Worm (Caenorhabditis elegans) whole organism, midembryonic: ENCODE results near the gene ins-3.

Source experiments
- T22C8.4 ChIP-seq: fragments of 200-800 bp; sonication (Bioruptor generic); IDR thresholded peaks from 2 replicates; pipeline ENCODE4 v1.3.6; 2022; ENCODE audit warnings: missing genetic modification characterization, missing compliant biosample characterization
- cog-1 ChIP-seq: sonication (generic microtip); optimal IDR thresholded peaks from 2 replicates; lab custom pipeline; 2016; ENCODE audit warnings: missing genetic modification characterization, missing compliant biosample characterization
- flt-1 ChIP-seq: fragments of 200-800 bp; sonication (Bioruptor generic); IDR thresholded peaks from 2 replicates; pipeline ENCODE4 v1.3.6; 2022; ENCODE audit warnings: missing genetic modification characterization, missing compliant biosample characterization
- klf-2 ChIP-seq: fragments of 200-800 bp; sonication (Bioruptor generic); conservative IDR thresholded peaks from 2 replicates; pipeline ENCODE4 v1.3.6; 2022; ENCODE audit warnings: missing genetic modification reagents, missing genetic modification characterization, missing compliant biosample characterization
- med-1 ChIP-seq: sonication (generic microtip); optimal IDR thresholded peaks from 2 replicates; lab custom pipeline; 2017; ENCODE audit warnings: missing genetic modification characterization, mild to moderate bottlenecking, missing compliant biosample characterization, antibody characterized with exemption, missing genetic modification reagents; ENCODE audit not compliant: insufficient read depth
- ref-1 ChIP-seq: fragments of 200-800 bp; sonication (Bioruptor generic); conservative IDR thresholded peaks from 2 replicates; pipeline ENCODE4 v1.3.6; 2022; ENCODE audit warnings: missing genetic modification reagents, missing genetic modification characterization, missing compliant biosample characterization
- tab-1 ChIP-seq: fragments of 200-800 bp; sonication (Bioruptor generic); IDR thresholded peaks from 2 replicates; pipeline ENCODE4 v1.3.6; 2022; ENCODE audit warnings: missing genetic modification characterization, missing compliant biosample characterization
- ztf-23 ChIP-seq: fragments of 200-800 bp; sonication (Bioruptor generic); IDR thresholded peaks from 2 replicates; pipeline ENCODE4 v1.3.6; 2022; ENCODE audit warnings: missing genetic modification reagents, missing genetic modification characterization, missing compliant biosample characterization
- ztf-29 ChIP-seq: fragments of 200-800 bp; sonication (Bioruptor generic); IDR thresholded peaks from 2 replicates; pipeline ENCODE4 v1.3.6; 2022; ENCODE audit warnings: missing genetic modification reagents, missing genetic modification characterization, missing compliant biosample characterization

Gene ins-3

DNA sequence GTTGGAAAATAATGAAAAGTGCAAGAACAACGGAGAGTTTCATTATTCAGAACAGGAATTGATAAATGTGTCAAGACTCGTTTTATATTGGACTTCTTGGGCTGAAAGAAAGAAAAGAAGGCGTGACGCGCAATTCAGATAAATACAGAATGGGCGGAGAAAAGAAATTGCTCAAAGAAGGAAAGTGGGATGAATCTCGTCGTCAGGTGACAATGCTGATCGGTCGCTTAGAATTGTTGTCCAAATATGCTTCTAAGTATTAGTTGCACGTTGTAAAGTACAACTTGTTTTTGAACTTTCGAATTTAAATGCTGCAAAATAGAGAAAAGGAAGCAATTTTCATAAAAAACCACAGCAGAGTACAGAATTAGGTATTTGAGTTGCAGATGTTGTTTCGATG, at the start of gene ins-3:
TSS of gene ins-3 (minus strand) at position 101 of the 400 bp plus-strand sequence.
- no peak for TF ChIP-seq flt-1
- TF ChIP-seq klf-2 (GFP tag; lab: Robert Waterston, UW), result no peak
- TF ChIP-seq tab-1 (GFP tag; lab: Robert Waterston, UW), result no peak
- no peak for TF ChIP-seq ref-1 (GFP tag; lab: Robert Waterston, UW)
- no peak for TF ChIP-seq cog-1 (tag; lab: Kevin White, UChicago)
- TF ChIP-seq med-1 (GFP tag; lab: Kevin White, UChicago), result no peak
- no peak for TF ChIP-seq T22C8.4 (GFP tag; lab: Robert Waterston, UW)
- TF ChIP-seq ztf-23 (GFP tag; lab: Robert Waterston, UW), result no peak
- TF ChIP-seq ztf-29 (GFP tag; lab: Robert Waterston, UW), result no peak

DNA sequence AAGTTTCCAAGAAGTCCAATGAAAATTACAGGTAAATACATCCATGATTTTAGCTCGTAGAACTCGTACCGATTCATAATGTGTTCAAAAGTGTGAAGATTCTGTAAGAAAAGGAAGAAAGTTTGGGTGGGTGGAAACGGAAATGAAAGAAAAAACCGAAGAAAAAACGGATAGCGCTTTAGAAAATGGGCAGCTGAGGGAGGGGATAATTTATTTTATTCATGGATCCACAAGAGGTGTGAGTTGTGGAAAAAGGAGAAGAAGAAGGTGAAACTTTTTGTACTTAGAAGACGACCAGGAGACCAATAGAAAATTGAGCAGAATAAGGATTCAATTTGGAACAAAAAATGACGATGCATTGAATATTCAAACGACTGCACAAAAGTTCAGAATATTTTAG, 40.5 kb upstream of the ins-3 start, which contains the start of gene frpr-16:
TSS of gene frpr-16 (minus strand) at position 101 of the 400 bp plus-strand sequence.
- no peak for TF ChIP-seq T22C8.4 (GFP tag; lab: Robert Waterston, UW)
- no peak for TF ChIP-seq klf-2 (GFP tag; lab: Robert Waterston, UW)
- no peak for TF ChIP-seq cog-1 (tag; lab: Kevin White, UChicago)
- TF ChIP-seq tab-1 (GFP tag; lab: Robert Waterston, UW), result no peak
- no peak for TF ChIP-seq ztf-23 (GFP tag; lab: Robert Waterston, UW)
- no peak for TF ChIP-seq ztf-29 (GFP tag; lab: Robert Waterston, UW)
- no peak for TF ChIP-seq flt-1
- no peak for TF ChIP-seq ref-1 (GFP tag; lab: Robert Waterston, UW)
- no peak for TF ChIP-seq med-1 (GFP tag; lab: Kevin White, UChicago)

DNA sequence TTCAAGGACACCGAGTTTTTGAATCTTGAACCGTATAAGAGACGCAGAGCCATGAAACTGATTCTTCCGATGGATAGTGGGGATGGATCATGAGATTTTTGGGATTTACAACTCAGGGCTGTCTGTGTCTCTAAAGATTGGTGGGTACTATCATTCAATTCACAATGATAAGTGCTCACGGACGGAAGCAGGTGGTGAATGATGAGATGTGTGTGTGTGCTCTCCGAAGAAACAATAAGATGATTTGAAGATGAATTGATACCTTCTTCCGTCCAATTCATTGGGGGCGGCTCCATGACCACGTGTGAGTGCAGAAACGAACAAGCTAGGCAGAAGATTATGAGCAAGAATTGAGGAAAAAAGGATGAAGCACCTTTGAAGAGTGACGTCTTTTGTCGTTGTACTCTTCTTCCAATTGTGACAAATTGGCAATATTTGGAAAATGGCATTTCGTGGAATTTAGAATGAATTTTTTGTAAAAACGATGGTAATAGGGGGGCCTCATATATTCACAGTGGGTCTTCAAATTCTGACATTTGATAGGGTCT, 38.1 kb upstream of the ins-3 start:
- TF ChIP-seq tab-1 (GFP tag; lab: Robert Waterston, UW) (no peak), ztf-29 (GFP tag; lab: Robert Waterston, UW) (no peak), cog-1 (tag; lab: Kevin White, UChicago) (no peak), ref-1 (GFP tag; lab: Robert Waterston, UW) (no peak), flt-1 (no peak)

DNA sequence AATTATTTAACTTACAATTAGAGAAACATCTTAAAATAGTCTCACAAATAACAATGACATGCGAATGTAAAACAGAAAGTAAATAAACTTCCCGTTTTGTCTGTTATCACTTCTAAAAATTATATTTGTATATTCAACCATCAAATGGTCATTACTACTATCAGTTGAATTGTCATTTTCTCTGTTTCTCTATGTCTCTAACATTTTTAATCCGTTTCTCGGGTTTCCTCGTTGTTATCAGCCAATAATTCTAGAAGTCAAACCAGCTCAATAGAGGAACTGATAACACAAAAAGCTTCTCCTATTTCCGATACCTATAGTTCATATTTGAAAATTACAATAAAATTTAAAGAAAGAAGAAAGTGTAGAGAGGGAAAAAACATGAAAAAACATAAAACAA, 36.1 kb upstream of the ins-3 start:
- TF ChIP-seq cog-1 (tag; lab: Kevin White, UChicago) (no peak), ztf-29 (GFP tag; lab: Robert Waterston, UW) (no peak), ztf-23 (GFP tag; lab: Robert Waterston, UW) (no peak)

DNA sequence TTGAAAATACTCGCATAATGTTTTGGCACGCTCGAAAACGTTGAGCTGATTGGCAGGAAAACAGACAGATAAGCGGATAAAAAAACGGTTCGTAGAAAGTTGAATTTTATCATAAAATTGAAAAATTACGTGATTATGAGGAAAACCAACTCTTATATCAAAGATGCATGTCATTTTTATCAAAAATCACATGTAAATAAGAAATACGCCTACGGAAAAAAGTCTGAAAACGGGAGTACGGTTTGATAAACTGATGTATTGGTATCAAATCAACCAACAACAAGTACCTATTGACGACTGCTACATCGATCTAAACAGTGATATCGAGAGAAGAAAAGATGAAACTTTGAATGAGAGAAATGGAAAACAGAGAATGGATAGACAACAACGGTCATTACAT, 35.1 kb upstream of the ins-3 start:
- no peak for TF ChIP-seq T22C8.4 (GFP tag; lab: Robert Waterston, UW)
- TF ChIP-seq ztf-23 (GFP tag; lab: Robert Waterston, UW), result no peak
- no peak for TF ChIP-seq ztf-29 (GFP tag; lab: Robert Waterston, UW)
- TF ChIP-seq klf-2 (GFP tag; lab: Robert Waterston, UW), result no peak
- no peak for TF ChIP-seq ref-1 (GFP tag; lab: Robert Waterston, UW)
- TF ChIP-seq tab-1 (GFP tag; lab: Robert Waterston, UW), result no peak
- no peak for TF ChIP-seq flt-1
- no peak for TF ChIP-seq cog-1 (tag; lab: Kevin White, UChicago)
- no peak for TF ChIP-seq med-1 (GFP tag; lab: Kevin White, UChicago)

DNA sequence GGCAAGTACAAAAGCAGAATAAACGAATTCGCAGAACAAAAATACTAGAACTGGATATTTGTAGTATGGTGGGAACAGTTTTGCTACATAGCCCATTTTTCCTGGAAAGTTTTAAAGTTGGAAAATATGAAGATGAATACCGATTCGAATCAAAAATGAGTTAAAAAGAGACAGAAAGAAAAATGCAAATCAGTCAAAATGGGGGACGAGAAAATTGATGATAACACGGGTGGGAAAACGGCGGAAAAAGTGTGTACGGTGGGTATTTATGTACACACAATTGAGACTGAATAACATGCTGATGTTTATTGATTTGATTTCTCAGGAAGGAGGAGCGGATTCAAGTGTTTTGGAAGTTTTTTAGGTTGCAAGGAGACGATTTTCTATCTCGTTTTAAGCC, 34.3 kb upstream of the ins-3 start, which contains the start of gene R12C12.9:
TSS of gene R12C12.9 (minus strand) at position 101 of the 400 bp plus-strand sequence.
- TF ChIP-seq cog-1 (tag; lab: Kevin White, UChicago) (no peak), T22C8.4 (GFP tag; lab: Robert Waterston, UW) (no peak), flt-1 (no peak), ztf-23 (GFP tag; lab: Robert Waterston, UW) (no peak), med-1 (GFP tag; lab: Kevin White, UChicago) (no peak), ztf-29 (GFP tag; lab: Robert Waterston, UW) (no peak), tab-1 (GFP tag; lab: Robert Waterston, UW) (no peak), ref-1 (GFP tag; lab: Robert Waterston, UW) (no peak), klf-2 (GFP tag; lab: Robert Waterston, UW) (no peak)

DNA sequence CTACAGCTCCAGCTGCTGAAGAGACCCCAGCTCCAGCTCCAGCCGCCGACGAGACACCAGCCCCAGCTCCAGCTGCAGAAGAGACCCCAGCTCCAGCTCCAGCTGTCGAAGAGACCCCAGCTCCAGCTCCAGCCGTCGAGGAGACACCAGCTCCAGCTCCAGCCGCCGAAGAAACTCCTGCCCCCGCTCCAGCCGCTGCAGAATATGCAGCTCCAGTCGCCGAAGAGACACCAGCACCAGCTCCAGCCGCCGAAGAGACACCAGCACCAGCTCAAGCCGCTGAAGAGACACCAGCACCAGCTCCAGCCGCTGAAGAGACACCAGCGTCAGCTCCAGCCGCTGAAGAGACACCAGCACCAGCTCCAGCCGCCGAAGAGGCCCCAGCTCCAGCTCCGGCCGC, 32.0 kb upstream of the ins-3 start:
- TF ChIP-seq med-1 (GFP tag; lab: Kevin White, UChicago), result no peak
- no peak for TF ChIP-seq tab-1 (GFP tag; lab: Robert Waterston, UW)
- no peak for TF ChIP-seq ztf-29 (GFP tag; lab: Robert Waterston, UW)
- TF ChIP-seq klf-2 (GFP tag; lab: Robert Waterston, UW), result no peak
- no peak for TF ChIP-seq flt-1
- TF ChIP-seq cog-1 (tag; lab: Kevin White, UChicago), result no peak
- no peak for TF ChIP-seq ztf-23 (GFP tag; lab: Robert Waterston, UW)
- no peak for TF ChIP-seq T22C8.4 (GFP tag; lab: Robert Waterston, UW)
- no peak for TF ChIP-seq ref-1 (GFP tag; lab: Robert Waterston, UW)

DNA sequence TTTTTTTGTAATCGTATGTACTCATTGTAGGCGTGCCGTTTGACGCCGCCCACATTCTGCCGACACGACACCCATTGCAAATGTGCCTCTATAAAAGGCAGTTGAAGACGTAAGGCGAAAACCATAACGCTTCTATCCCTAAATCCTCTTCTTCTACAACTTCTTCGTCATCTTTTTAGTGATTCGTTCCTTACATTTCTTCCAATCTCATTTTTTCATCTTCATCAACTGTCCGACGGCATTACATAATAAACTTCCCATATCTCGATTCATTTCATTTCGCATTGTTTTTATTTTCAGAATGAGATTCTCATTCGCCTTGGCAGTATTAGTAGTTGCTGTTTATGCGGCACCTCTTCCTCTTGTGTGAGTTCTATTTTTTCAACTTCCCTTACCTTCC, 29.8 kb upstream of the ins-3 start, which contains the start of gene ZK84.1:
TSS of gene ZK84.1 (plus strand) at position 301 of the 400 bp plus-strand sequence.
- no peak for TF ChIP-seq tab-1 (GFP tag; lab: Robert Waterston, UW)
- TF ChIP-seq cog-1 (tag; lab: Kevin White, UChicago), result no peak
- no peak for TF ChIP-seq flt-1
- TF ChIP-seq ztf-23 (GFP tag; lab: Robert Waterston, UW), result no peak
- TF ChIP-seq med-1 (GFP tag; lab: Kevin White, UChicago), result no peak
- no peak for TF ChIP-seq klf-2 (GFP tag; lab: Robert Waterston, UW)
- TF ChIP-seq ztf-29 (GFP tag; lab: Robert Waterston, UW), result no peak
- no peak for TF ChIP-seq ref-1 (GFP tag; lab: Robert Waterston, UW)
- TF ChIP-seq T22C8.4 (GFP tag; lab: Robert Waterston, UW), result no peak

DNA sequence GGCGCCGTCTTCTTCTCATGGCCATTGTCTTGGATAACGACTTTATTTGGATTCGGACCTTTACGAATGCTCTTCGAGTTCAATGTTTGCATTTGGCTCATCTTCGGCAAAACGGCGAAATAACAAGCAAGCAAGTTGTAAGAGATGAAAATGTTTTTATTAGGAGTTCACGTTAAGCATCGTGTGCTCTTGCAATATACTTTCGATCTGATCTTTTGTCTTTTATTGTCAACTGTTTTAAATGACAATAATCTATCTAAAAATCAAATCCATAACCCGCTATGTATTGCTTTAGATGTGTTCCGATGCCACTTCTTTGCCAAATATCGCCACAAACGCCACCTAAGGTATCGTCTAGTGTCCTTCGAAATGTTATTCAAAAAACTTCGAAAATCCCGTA, 25.8 kb upstream of the ins-3 start, which contains the start of gene ZK84.5:
TSS of gene ZK84.5 (minus strand) at position 101 of the 400 bp plus-strand sequence.
- no peak for TF ChIP-seq ztf-23 (GFP tag; lab: Robert Waterston, UW)
- no peak for TF ChIP-seq ztf-29 (GFP tag; lab: Robert Waterston, UW)
- no peak for TF ChIP-seq tab-1 (GFP tag; lab: Robert Waterston, UW)
- TF ChIP-seq klf-2 (GFP tag; lab: Robert Waterston, UW), result no peak
- no peak for TF ChIP-seq flt-1
